Fruit fly (Drosophila melanogaster) Kc167 (cell line): ENCODE data around the gene CG7080.

Experiments used
- Sin3A ChIP-seq: fragments of >200 bp; optimal IDR thresholded peaks from 2 replicates; lab custom pipeline; 2018; ENCODE audit warnings: missing external identifiers
- ttk ChIP-seq: sonication (Bioruptor generic); optimal IDR thresholded peaks from 2 replicates; lab custom pipeline; 2017; ENCODE audit warnings: missing external identifiers

dm6 chr3R:22287470-22287869 lies 41.6 kb upstream of the CG7080 start:
- TF ChIP-seq Sin3A (lab: Kevin White, UChicago) (no peak), ttk (no peak)
